Worm (Caenorhabditis elegans) whole organism, young adult: Measurements from ENCODE around the gene F09B9.5.
A peak's percentile ranks its signal among the peaks of the same experiment; 100 is the strongest.

ENCODE experiments used
- B0019.2 ChIP-seq: fragments of 200-800 bp; sonication (Bioruptor generic); conservative IDR thresholded peaks from 2 replicates; pipeline ENCODE4 v1.3.6; 2022; ENCODE audit warnings: missing genetic modification reagents, missing genetic modification characterization, missing compliant biosample characterization
- B0261.1 ChIP-seq: sonication (generic microtip); optimal IDR thresholded peaks from 2 replicates; lab custom pipeline; 2016; ENCODE audit warnings: mild to moderate bottlenecking, missing genetic modification characterization, moderate library complexity, missing compliant biosample characterization
- C17E4.6 ChIP-seq: fragments of 200-800 bp; sonication (Bioruptor generic); IDR thresholded peaks from 2 replicates; pipeline ENCODE4 v1.3.6; 2022; ENCODE audit warnings: missing genetic modification reagents, missing genetic modification characterization, missing compliant biosample characterization
- D2030.7 ChIP-seq: fragments of 200-800 bp; sonication (Bioruptor generic); IDR thresholded peaks from 2 replicates; pipeline ENCODE4 v1.3.6; 2022; ENCODE audit warnings: missing genetic modification reagents, missing genetic modification characterization, missing compliant biosample characterization
- F22D6.2 ChIP-seq: sonication (generic microtip); optimal IDR thresholded peaks from 2 replicates; lab custom pipeline; 2016; ENCODE audit warnings: mild to moderate bottlenecking, missing genetic modification characterization, missing compliant biosample characterization
- F49E8.2 ChIP-seq: sonication (generic microtip); optimal IDR thresholded peaks from 3 replicates; lab custom pipeline; 2017; ENCODE audit warnings: missing genetic modification characterization, mild to moderate bottlenecking, missing compliant biosample characterization, antibody characterized with exemption, moderate library complexity; ENCODE audit not compliant: insufficient read depth
- F57A8.1 ChIP-seq: fragments of 200-800 bp; sonication (Bioruptor generic); optimal IDR thresholded peaks from 2 replicates; lab custom pipeline; 2018; ENCODE audit warnings: mild to moderate bottlenecking, missing genetic modification characterization, moderate library complexity, missing compliant biosample characterization
- F57C9.4 ChIP-seq: sonication (generic microtip); optimal IDR thresholded peaks from 2 replicates; lab custom pipeline; 2017; ENCODE audit warnings: mild to moderate bottlenecking, missing genetic modification characterization, missing compliant biosample characterization
- Y53F4B.3 ChIP-seq: fragments of 200-800 bp; sonication (Bioruptor generic); IDR thresholded peaks from 2 replicates; pipeline ENCODE4 v1.3.6; 2022; ENCODE audit warnings: missing genetic modification reagents, missing genetic modification characterization, missing compliant biosample characterization
- Y53G8AR.9 ChIP-seq: fragments of 200-800 bp; sonication (Bioruptor generic); conservative IDR thresholded peaks from 2 replicates; pipeline ENCODE4 v1.3.6; 2022; ENCODE audit warnings: missing genetic modification reagents, missing genetic modification characterization, missing compliant biosample characterization
- Y67H2A.10 ChIP-seq: fragments of 200-800 bp; sonication (Bioruptor generic); conservative IDR thresholded peaks from 2 replicates; pipeline ENCODE4 v1.3.6; 2022; ENCODE audit warnings: missing genetic modification reagents, missing genetic modification characterization, missing compliant biosample characterization
- Y79H2A.3 ChIP-seq: fragments of 200-800 bp; sonication (Bioruptor generic); conservative IDR thresholded peaks from 2 replicates; pipeline ENCODE4 v1.3.6; 2022; ENCODE audit warnings: missing genetic modification reagents, missing genetic modification characterization, missing compliant biosample characterization
- aptf-3 ChIP-seq: fragments of 200-800 bp; sonication (Bioruptor generic); IDR thresholded peaks from 2 replicates; pipeline ENCODE4 v1.3.6; 2022; ENCODE audit warnings: missing genetic modification characterization, missing compliant biosample characterization
- atf-7 ChIP-seq: sonication (generic microtip); optimal IDR thresholded peaks from 2 replicates; lab custom pipeline; 2017; ENCODE audit warnings: mild to moderate bottlenecking, missing genetic modification characterization, missing compliant biosample characterization
- attf-3 ChIP-seq: fragments of 200-800 bp; sonication (Bioruptor generic); conservative IDR thresholded peaks from 2 replicates; pipeline ENCODE4 v1.3.6; 2022; ENCODE audit warnings: missing genetic modification reagents, missing genetic modification characterization, missing compliant biosample characterization
- ceh-100 ChIP-seq: fragments of 200-800 bp; sonication (Bioruptor generic); IDR thresholded peaks from 2 replicates; pipeline ENCODE4 v1.3.6; 2022; ENCODE audit warnings: missing genetic modification reagents, missing genetic modification characterization, missing compliant biosample characterization
- ceh-27 ChIP-seq: fragments of 200-800 bp; sonication (Bioruptor generic); optimal IDR thresholded peaks from 2 replicates; lab custom pipeline; 2018; ENCODE audit warnings: mild to moderate bottlenecking, missing genetic modification characterization, moderate library complexity, missing compliant biosample characterization
- dox-1 ChIP-seq: fragments of 200-800 bp; sonication (Bioruptor generic); IDR thresholded peaks from 2 replicates; pipeline ENCODE4 v1.3.6; 2022; ENCODE audit warnings: missing genetic modification reagents, missing genetic modification characterization, missing compliant biosample characterization
- dpff-1 ChIP-seq: sonication (generic microtip); optimal IDR thresholded peaks from 2 replicates; lab custom pipeline; 2017; ENCODE audit warnings: mild to moderate bottlenecking, missing genetic modification characterization, missing compliant biosample characterization
- egl-18 ChIP-seq: fragments of 200-800 bp; sonication (Bioruptor generic); IDR thresholded peaks from 2 replicates; pipeline ENCODE4 v1.3.6; 2022; ENCODE audit warnings: missing genetic modification reagents, missing genetic modification characterization, missing compliant biosample characterization
- ets-4 ChIP-seq: fragments of 200-800 bp; sonication (Bioruptor generic); optimal IDR thresholded peaks from 2 replicates; lab custom pipeline; 2018; ENCODE audit warnings: mild to moderate bottlenecking, missing genetic modification characterization, missing compliant biosample characterization
- hmg-1.2 ChIP-seq: fragments of 200-800 bp; sonication (Bioruptor generic); IDR thresholded peaks from 2 replicates; pipeline ENCODE4 v1.3.6; 2022; ENCODE audit warnings: missing genetic modification reagents, missing genetic modification characterization, missing compliant biosample characterization
- lag-1 ChIP-seq: fragments of 200-800 bp; sonication (Bioruptor generic); IDR thresholded peaks from 2 replicates; pipeline ENCODE4 v1.3.6; 2022; ENCODE audit warnings: missing genetic modification reagents, missing genetic modification characterization, missing compliant biosample characterization
- let-607 ChIP-seq, 2 experiments: fragments of 200-800 bp in 1 of 2; sonication (Bioruptor generic) in 1 of 2; sonication (generic microtip) in 1 of 2; optimal IDR thresholded peaks; 2 replicates each; lab custom pipeline; 2016 to 2018; ENCODE audit warnings: mild to moderate bottlenecking in 2 of 2, missing compliant biosample characterization in 2 of 2, missing genetic modification characterization in 2 of 2, moderate library complexity in 2 of 2, missing genotype in 1 of 2
- lin-26 ChIP-seq: fragments of 200-800 bp; sonication (Bioruptor generic); IDR thresholded peaks from 2 replicates; pipeline ENCODE4 v1.3.6; 2022; ENCODE audit warnings: missing genetic modification reagents, missing genetic modification characterization, missing compliant biosample characterization
- lin-40 ChIP-seq: sonication (generic microtip); optimal IDR thresholded peaks from 2 replicates; lab custom pipeline; 2016; ENCODE audit warnings: missing genetic modification characterization, mild to moderate bottlenecking, missing compliant biosample characterization, missing genotype, missing genetic modification reagents
- madf-3 ChIP-seq: fragments of 200-800 bp; sonication (Bioruptor generic); IDR thresholded peaks from 2 replicates; pipeline ENCODE4 v1.3.6; 2022; ENCODE audit warnings: missing genetic modification reagents, missing genetic modification characterization, missing compliant biosample characterization
- mcd-1 ChIP-seq: fragments of 200-800 bp; sonication (Bioruptor generic); IDR thresholded peaks from 2 replicates; pipeline ENCODE4 v1.3.6; 2022; ENCODE audit warnings: missing genetic modification reagents, missing genetic modification characterization, missing compliant biosample characterization
- nhr-80 ChIP-seq: sonication (generic microtip); optimal IDR thresholded peaks from 2 replicates; lab custom pipeline; 2016; ENCODE audit warnings: missing genetic modification characterization, missing compliant biosample characterization
- sdz-38 ChIP-seq: sonication (generic microtip); optimal IDR thresholded peaks from 2 replicates; lab custom pipeline; 2016; ENCODE audit warnings: missing genotype, missing genetic modification characterization, missing compliant biosample characterization
- snpc-1.1 ChIP-seq: sonication (generic microtip); optimal IDR thresholded peaks from 2 replicates; lab custom pipeline; 2017; ENCODE audit warnings: missing genetic modification characterization, mild to moderate bottlenecking, missing compliant biosample characterization, antibody characterized with exemption, moderate library complexity, missing genotype, missing genetic modification reagents; ENCODE audit not compliant: insufficient read depth
- tlf-1 ChIP-seq: fragments of 200-800 bp; sonication (Bioruptor generic); optimal IDR thresholded peaks from 2 replicates; lab custom pipeline; 2018; ENCODE audit warnings: mild to moderate bottlenecking, missing genetic modification characterization, missing compliant biosample characterization
- ztf-22 ChIP-seq: fragments of 200-800 bp; sonication (Bioruptor generic); optimal IDR thresholded peaks from 2 replicates; lab custom pipeline; 2018; ENCODE audit warnings: mild to moderate bottlenecking, missing genetic modification characterization, moderate library complexity, missing compliant biosample characterization
- ztf-25 ChIP-seq: fragments of 200-800 bp; sonication (Bioruptor generic); IDR thresholded peaks from 2 replicates; pipeline ENCODE4 v1.3.6; 2022; ENCODE audit warnings: missing genetic modification reagents, missing genetic modification characterization, missing compliant biosample characterization

F09B9.5 gene

ce11 chrX:10176295-10176694 lies 21.7 kb downstream of the F09B9.5 start, which contains the start of gene ncs-4:
Gene ncs-4 (plus strand): TSS chrX:10176521.
- TF ChIP-seq ceh-27 (GFP tag; lab: Kevin White, UChicago): no peak
- TF ChIP-seq tlf-1 (GFP tag; lab: Kevin White, UChicago): no peak
- TF ChIP-seq lin-26 (GFP tag; lab: Robert Waterston, UW): no peak
- TF ChIP-seq lag-1 (GFP tag; lab: Robert Waterston, UW): no peak
- no peak for TF ChIP-seq aptf-3 (GFP tag; lab: Robert Waterston, UW)
- TF ChIP-seq F49E8.2 (tag; lab: Kevin White, UChicago): no peak
- TF ChIP-seq ceh-100 (GFP tag; lab: Robert Waterston, UW): no peak
- no peak for TF ChIP-seq B0261.1
- TF ChIP-seq hmg-1.2 (GFP tag; lab: Robert Waterston, UW): no peak
- no peak for TF ChIP-seq Y79H2A.3 (GFP tag; lab: Robert Waterston, UW)
- TF ChIP-seq let-607 (tag; optimal IDR thresholded peaks at IDR 0.05; lab: Kevin White, UChicago): no peak
- TF ChIP-seq mcd-1: no peak
- no peak for TF ChIP-seq madf-3 (GFP tag; lab: Robert Waterston, UW)
- no peak for TF ChIP-seq ztf-25 (GFP tag; lab: Robert Waterston, UW)
- TF ChIP-seq atf-7: no peak
- no peak for TF ChIP-seq F22D6.2 (tag; lab: Kevin White, UChicago)
- no peak for TF ChIP-seq ztf-22
- TF ChIP-seq attf-3 (GFP tag; lab: Robert Waterston, UW): no peak
- no peak for TF ChIP-seq Y53F4B.3 (GFP tag; lab: Robert Waterston, UW)

- TF ChIP-seq Y53G8AR.9 (GFP tag; lab: Robert Waterston, UW) (0 out of 2 replicates have a peak, but pooled peaks have one; percentile 27), let-607 (tag; optimal IDR thresholded peaks at IDR 0.05; lab: Kevin White, UChicago) (no peak), F57C9.4 (tag; lab: Kevin White, UChicago) (no peak), B0019.2 (GFP tag; lab: Robert Waterston, UW) (no peak), D2030.7 (GFP tag; lab: Robert Waterston, UW) (no peak)
Measured at ce11 chrX:10182613-10183012, 28.0 kb downstream of the F09B9.5 start.

- TF ChIP-seq dox-1 (GFP tag; lab: Robert Waterston, UW) (no peak), dpff-1 (no peak)
Measured at ce11 chrX:10183695-10184094, 29.1 kb downstream of the F09B9.5 start, which contains the start of gene arrd-28. Gene arrd-28 (plus strand): TSS chrX:10183995.

DNA sequence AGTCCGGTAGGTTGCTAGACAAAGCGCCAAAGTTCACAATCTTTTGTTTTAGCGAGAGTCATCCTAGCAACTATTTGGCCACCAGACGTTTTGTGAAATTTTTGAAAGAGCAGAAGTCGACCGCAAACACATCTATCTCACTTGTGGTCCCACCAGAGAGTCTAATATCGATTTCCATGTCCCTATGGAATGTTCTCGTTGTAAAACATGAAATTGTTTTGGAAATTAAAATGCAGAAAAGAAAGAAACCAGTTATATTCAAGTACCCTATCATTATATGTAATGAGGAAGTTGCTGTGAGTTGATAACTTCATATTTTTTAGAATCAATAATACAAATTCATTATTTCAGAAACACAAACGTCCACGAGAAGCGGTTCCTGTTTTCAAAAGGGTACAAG lies 30.1 kb downstream of the F09B9.5 start:
- TF ChIP-seq snpc-1.1 (tag; lab: Kevin White, UChicago) (no peak), C17E4.6 (GFP tag; lab: Robert Waterston, UW) (no peak), ztf-22 (no peak), egl-18 (no peak), sdz-38 (no peak), ets-4 (no peak), nhr-80 (tag; lab: Kevin White, UChicago) (no peak), lin-40 (tag; lab: Kevin White, UChicago) (no peak), Y67H2A.10 (GFP tag; lab: Robert Waterston, UW) (no peak), madf-3 (GFP tag; lab: Robert Waterston, UW) (no peak), F57A8.1 (GFP tag; lab: Kevin White, UChicago) (no peak)
